Worm (Caenorhabditis elegans): ENCODE data around the gene C25F9.16.

ce11 chrV:19429605-19430004 lies 4.6 kb upstream of the C25F9.16 start:
- TF ChIP-seq daf-16 (GFP tag; optimal IDR thresholded peaks at IDR 0.05) (no peak), daf-16 (tag; optimal IDR thresholded peaks at IDR 0.05) (no peak), nhr-11 (tag; optimal IDR thresholded peaks at IDR 0.05) (no peak)
